Worm (Caenorhabditis elegans) whole organism, young adult: Measurements from ENCODE around the gene str-85.

Experiments used
- C17E4.6 ChIP-seq: fragments of 200-800 bp; sonication (Bioruptor generic); IDR thresholded peaks from 2 replicates; pipeline ENCODE4 v1.3.6; 2022; ENCODE audit warnings: missing genetic modification reagents, missing genetic modification characterization, missing compliant biosample characterization
- F22D6.2 ChIP-seq: sonication (generic microtip); optimal IDR thresholded peaks from 2 replicates; lab custom pipeline; 2016; ENCODE audit warnings: mild to moderate bottlenecking, missing genetic modification characterization, missing compliant biosample characterization
- F23B12.7 ChIP-seq: sonication (generic microtip); optimal IDR thresholded peaks from 2 replicates; lab custom pipeline; 2017; ENCODE audit warnings: missing genetic modification characterization, mild to moderate bottlenecking, missing compliant biosample characterization, antibody characterized with exemption, moderate library complexity; ENCODE audit not compliant: insufficient read depth
- F55B11.4 ChIP-seq: sonication (generic microtip); optimal IDR thresholded peaks from 2 replicates; lab custom pipeline; 2016; ENCODE audit warnings: missing compliant biosample characterization, missing genetic modification characterization, borderline replicate concordance; ENCODE audit not compliant: insufficient read depth
- F57A8.1 ChIP-seq: fragments of 200-800 bp; sonication (Bioruptor generic); optimal IDR thresholded peaks from 2 replicates; lab custom pipeline; 2018; ENCODE audit warnings: mild to moderate bottlenecking, missing genetic modification characterization, moderate library complexity, missing compliant biosample characterization
- T07F8.4 ChIP-seq: sonication (generic microtip); optimal IDR thresholded peaks from 2 replicates; lab custom pipeline; 2016; ENCODE audit warnings: mild to moderate bottlenecking, missing genetic modification characterization, moderate library complexity, missing compliant biosample characterization
- T26A5.8 ChIP-seq: sonication (generic microtip); optimal IDR thresholded peaks from 2 replicates; lab custom pipeline; 2016; ENCODE audit warnings: missing genetic modification characterization, missing compliant biosample characterization
- Y53G8AR.9 ChIP-seq: fragments of 200-800 bp; sonication (Bioruptor generic); conservative IDR thresholded peaks from 2 replicates; pipeline ENCODE4 v1.3.6; 2022; ENCODE audit warnings: missing genetic modification reagents, missing genetic modification characterization, missing compliant biosample characterization
- Y56A3A.18 ChIP-seq: fragments of 200-800 bp; sonication (Bioruptor generic); IDR thresholded peaks from 2 replicates; pipeline ENCODE4 v1.3.6; 2022; ENCODE audit warnings: missing genetic modification reagents, missing genetic modification characterization, missing compliant biosample characterization
- ZK185.1 ChIP-seq: sonication (generic microtip); optimal IDR thresholded peaks from 2 replicates; lab custom pipeline; 2016; ENCODE audit warnings: mild to moderate bottlenecking, missing genetic modification characterization, missing compliant biosample characterization; ENCODE audit not compliant: poor library complexity, severe bottlenecking
- aptf-3 ChIP-seq: fragments of 200-800 bp; sonication (Bioruptor generic); IDR thresholded peaks from 2 replicates; pipeline ENCODE4 v1.3.6; 2022; ENCODE audit warnings: missing genetic modification characterization, missing compliant biosample characterization
- athp-1 ChIP-seq: sonication (generic microtip); optimal IDR thresholded peaks from 2 replicates; lab custom pipeline; 2017; ENCODE audit warnings: mild to moderate bottlenecking, missing genetic modification characterization, missing compliant biosample characterization
- bed-1 ChIP-seq: fragments of 200-800 bp; sonication (Bioruptor generic); IDR thresholded peaks from 2 replicates; pipeline ENCODE4 v1.3.6; 2022; ENCODE audit warnings: missing genetic modification reagents, missing genetic modification characterization, missing compliant biosample characterization
- ceh-27 ChIP-seq: fragments of 200-800 bp; sonication (Bioruptor generic); optimal IDR thresholded peaks from 2 replicates; lab custom pipeline; 2018; ENCODE audit warnings: mild to moderate bottlenecking, missing genetic modification characterization, moderate library complexity, missing compliant biosample characterization
- dpl-1 ChIP-seq: fragments of 150-350 bp; optimal IDR thresholded peaks from 2 replicates; lab custom pipeline; 2014; ENCODE audit warnings: missing biosample characterization, missing genetic modification reagents, missing genetic modification characterization
- him-1 ChIP-seq: sonication (generic microtip); optimal IDR thresholded peaks from 2 replicates; lab custom pipeline; 2016; ENCODE audit warnings: missing genotype, missing genetic modification reagents, missing genetic modification characterization, missing compliant biosample characterization
- hlh-12 ChIP-seq: sonication (generic microtip); optimal IDR thresholded peaks from 2 replicates; lab custom pipeline; 2016; ENCODE audit warnings: missing genetic modification characterization, missing compliant biosample characterization
- hlh-26 ChIP-seq: fragments of 200-800 bp; sonication (Bioruptor generic); conservative IDR thresholded peaks from 2 replicates; pipeline ENCODE4 v1.3.6; 2022; ENCODE audit warnings: missing genetic modification reagents, missing genetic modification characterization, missing compliant biosample characterization
- hmg-1.2 ChIP-seq: fragments of 200-800 bp; sonication (Bioruptor generic); IDR thresholded peaks from 2 replicates; pipeline ENCODE4 v1.3.6; 2022; ENCODE audit warnings: missing genetic modification reagents, missing genetic modification characterization, missing compliant biosample characterization
- hmg-20 ChIP-seq: fragments of 200-800 bp; sonication (Bioruptor generic); IDR thresholded peaks from 2 replicates; pipeline ENCODE4 v1.3.6; 2022; ENCODE audit warnings: missing genetic modification reagents, missing genetic modification characterization, missing compliant biosample characterization
- madf-10 ChIP-seq: sonication (generic microtip); optimal IDR thresholded peaks from 2 replicates; lab custom pipeline; 2016; ENCODE audit warnings: mild to moderate bottlenecking, missing genetic modification characterization, missing compliant biosample characterization
- mxl-1 ChIP-seq: sonication (generic microtip); optimal IDR thresholded peaks from 2 replicates; lab custom pipeline; 2016; ENCODE audit warnings: missing genetic modification characterization, missing compliant biosample characterization
- nfya-2 ChIP-seq: fragments of 200-800 bp; sonication (Bioruptor generic); IDR thresholded peaks from 2 replicates; pipeline ENCODE4 v1.3.6; 2022; ENCODE audit warnings: missing genetic modification reagents, missing genetic modification characterization, missing compliant biosample characterization
- nhr-179 ChIP-seq: sonication (generic microtip); optimal IDR thresholded peaks from 2 replicates; lab custom pipeline; 2016; ENCODE audit warnings: mild to moderate bottlenecking, missing genetic modification characterization, missing compliant biosample characterization
- nhr-80 ChIP-seq: sonication (generic microtip); optimal IDR thresholded peaks from 2 replicates; lab custom pipeline; 2016; ENCODE audit warnings: missing genetic modification characterization, missing compliant biosample characterization
- rec-8 ChIP-seq, 2 experiments: sonication (generic microtip); optimal IDR thresholded peaks; 2 replicates each; lab custom pipeline; 2016; ENCODE audit warnings: mild to moderate bottlenecking in 2 of 2, missing genetic modification characterization in 2 of 2, missing genetic modification reagents in 2 of 2, missing genotype in 2 of 2, missing biosample characterization in 1 of 2, missing compliant biosample characterization in 1 of 2, moderate library complexity in 1 of 2
- repo-1 ChIP-seq: sonication (generic microtip); optimal IDR thresholded peaks from 2 replicates; lab custom pipeline; 2017; ENCODE audit warnings: mild to moderate bottlenecking, missing genetic modification characterization, missing compliant biosample characterization
- rpc-1 ChIP-seq, 2 experiments: fragments of 150-350 bp in 1 of 2; sonication (generic microtip) in 1 of 2; optimal IDR thresholded peaks; 2 replicates each; lab custom pipeline; 2014 to 2018; ENCODE audit warnings: missing biosample characterization in 1 of 2, missing genetic modification characterization in 1 of 2, missing genetic modification reagents in 1 of 2, missing genotype in 1 of 2
- sptf-2 ChIP-seq: fragments of 200-800 bp; sonication (Bioruptor generic); optimal IDR thresholded peaks from 2 replicates; lab custom pipeline; 2018; ENCODE audit warnings: mild to moderate bottlenecking, missing genetic modification characterization, missing compliant biosample characterization
- zfh-2 ChIP-seq: fragments of 200-800 bp; sonication (Bioruptor generic); conservative IDR thresholded peaks from 2 replicates; pipeline ENCODE4 v1.3.6; 2022; ENCODE audit warnings: missing genetic modification reagents, missing genetic modification characterization, missing compliant biosample characterization
- ztf-18 ChIP-seq: sonication (generic microtip); optimal IDR thresholded peaks from 2 replicates; lab custom pipeline; 2016; ENCODE audit warnings: missing genotype, mild to moderate bottlenecking, missing genetic modification characterization, missing compliant biosample characterization
- ztf-22 ChIP-seq: fragments of 200-800 bp; sonication (Bioruptor generic); optimal IDR thresholded peaks from 2 replicates; lab custom pipeline; 2018; ENCODE audit warnings: mild to moderate bottlenecking, missing genetic modification characterization, moderate library complexity, missing compliant biosample characterization
- ztf-6 ChIP-seq: fragments of 200-800 bp; sonication (Bioruptor generic); IDR thresholded peaks from 2 replicates; pipeline ENCODE4 v1.3.6; 2022; ENCODE audit warnings: missing genetic modification reagents, missing genetic modification characterization, missing compliant biosample characterization

Gene str-85

ce11 chrV:9013765-9014164, 28.1 kb upstream of the str-85 start, which contains the start of gene srh-201:
Gene srh-201, minus strand, starts transcription at chrV:9013865.
- TF ChIP-seq F22D6.2 (tag; lab: Kevin White, UChicago), result no peak
- TF ChIP-seq Y53G8AR.9 (GFP tag; lab: Robert Waterston, UW), result no peak

- TF ChIP-seq rpc-1 (optimal IDR thresholded peaks at IDR 0.05; lab: Kevin White, UChicago) (no peak), rpc-1 (tag; optimal IDR thresholded peaks at IDR 0.05; lab: Kevin White, UChicago) (no peak), mxl-1 (tag; lab: Kevin White, UChicago) (no peak), ceh-27 (GFP tag; lab: Kevin White, UChicago) (no peak), dpl-1 (GFP tag; lab: Kevin White, UChicago) (no peak), ZK185.1 (tag; lab: Kevin White, UChicago) (no peak), sptf-2 (no peak), nfya-2 (GFP tag; lab: Robert Waterston, UW) (no peak), hmg-20 (no peak)
Measured at ce11 chrV:9009175-9009574, 23.5 kb upstream of the str-85 start, which contains the start of gene srx-2. Gene srx-2, plus strand, starts transcription at chrV:9009475.

- TF ChIP-seq ztf-6 (no peak), repo-1 (tag; lab: Kevin White, UChicago) (no peak), F57A8.1 (GFP tag; lab: Kevin White, UChicago) (no peak), zfh-2 (no peak)
Measured at ce11 chrV:9005243-9005642, 19.6 kb upstream of the str-85 start, which contains the start of gene srx-3. Gene srx-3, plus strand, starts transcription at chrV:9005543.

ce11 chrV:9003291-9003690, 17.7 kb upstream of the str-85 start, which contains the start of gene srx-1:
Gene srx-1, plus strand, starts transcription at chrV:9003672.
- TF ChIP-seq T07F8.4 (tag; lab: Kevin White, UChicago), result no peak

- TF ChIP-seq F55B11.4 (tag; lab: Kevin White, UChicago) (no peak), nhr-80 (tag; lab: Kevin White, UChicago) (no peak), ZK185.1 (tag; lab: Kevin White, UChicago) (no peak), F23B12.7 (tag; lab: Kevin White, UChicago) (no peak), hlh-26 (GFP tag; lab: Robert Waterston, UW) (no peak), zfh-2 (no peak), nhr-179 (tag; lab: Kevin White, UChicago) (no peak), rec-8 (tag; optimal IDR thresholded peaks at IDR 0.05; lab: Kevin White, UChicago) (no peak), bed-1 (GFP tag; lab: Robert Waterston, UW) (no peak), ztf-22 (GFP tag; lab: Kevin White, UChicago) (no peak), C17E4.6 (GFP tag; lab: Robert Waterston, UW) (no peak), athp-1 (tag; lab: Kevin White, UChicago) (no peak), T26A5.8 (no peak), hmg-1.2 (GFP tag; lab: Robert Waterston, UW) (no peak), Y56A3A.18 (GFP tag; lab: Robert Waterston, UW) (no peak), hlh-12 (tag; lab: Kevin White, UChicago) (no peak), madf-10 (no peak), ztf-18 (tag; lab: Kevin White, UChicago) (no peak), him-1 (no peak), aptf-3 (no peak)
Measured at ce11 chrV:9001175-9001574, 15.5 kb upstream of the str-85 start, which contains the start of gene F59E11.2. Gene F59E11.2, plus strand, starts transcription at chrV:9001475.
